Fruit fly (Drosophila melanogaster) whole organism, prepupa: ENCODE measurements around the gene Mettl3.

Experiments used
- Blimp-1 ChIP-seq: fragments of 200-800 bp; sonication (Bioruptor generic); optimal IDR thresholded peaks from 3 replicates; lab custom pipeline; 2017; ENCODE audit warnings: missing biosample characterization, missing genetic modification characterization, mild to moderate bottlenecking, moderate library complexity, missing genetic modification reagents
- CG10631 ChIP-seq: fragments of 200-800 bp; sonication (Bioruptor generic); optimal IDR thresholded peaks from 2 replicates; lab custom pipeline; 2016; ENCODE audit warnings: missing biosample characterization, missing genetic modification characterization
- CG10669 ChIP-seq: fragments of 200-800 bp; sonication (Bioruptor generic); optimal IDR thresholded peaks from 3 replicates; lab custom pipeline; 2018; ENCODE audit warnings: missing biosample characterization, mild to moderate bottlenecking, missing genetic modification characterization, moderate library complexity
- CG11294 ChIP-seq: fragments of 200-800 bp; sonication (Bioruptor generic); IDR thresholded peaks from 2 replicates; pipeline ENCODE4 v1.3.6; 2022; ENCODE audit warnings: missing biosample characterization, missing genetic modification characterization
- CG11762 ChIP-seq: fragments of 200-800 bp; sonication (Bioruptor generic); optimal IDR thresholded peaks from 3 replicates; lab custom pipeline; 2016; ENCODE audit warnings: missing biosample characterization, missing genetic modification characterization; ENCODE audit not compliant: insufficient read depth
- CG11902 ChIP-seq: fragments of 200-800 bp; sonication (Bioruptor generic); optimal IDR thresholded peaks from 3 replicates; lab custom pipeline; 2016; ENCODE audit warnings: missing biosample characterization, missing genetic modification characterization
- CG15336 ChIP-seq: fragments of 200-800 bp; sonication (Bioruptor generic); IDR thresholded peaks from 2 replicates; pipeline ENCODE4 v1.3.6; 2022; ENCODE audit warnings: missing biosample characterization, missing genetic modification characterization
- CG16779 ChIP-seq: fragments of 200-800 bp; sonication (Bioruptor generic); optimal IDR thresholded peaks from 3 replicates; lab custom pipeline; 2017; ENCODE audit warnings: missing biosample characterization, mild to moderate bottlenecking, missing genetic modification characterization
- CG31627 ChIP-seq: fragments of 200-800 bp; sonication (Bioruptor generic); optimal IDR thresholded peaks from 3 replicates; lab custom pipeline; 2016; ENCODE audit warnings: missing biosample characterization, missing genetic modification characterization
- CG32006 ChIP-seq: fragments of 200-800 bp; sonication (Bioruptor generic); optimal IDR thresholded peaks from 3 replicates; lab custom pipeline; 2017; ENCODE audit warnings: missing biosample characterization, mild to moderate bottlenecking, missing genetic modification characterization
- CG3919 ChIP-seq: fragments of 200-800 bp; sonication (Bioruptor generic); optimal IDR thresholded peaks from 3 replicates; lab custom pipeline; 2016; ENCODE audit warnings: missing biosample characterization, missing genetic modification characterization
- CG4318 ChIP-seq: fragments of 200-800 bp; sonication (Bioruptor generic); optimal IDR thresholded peaks from 3 replicates; lab custom pipeline; 2017; ENCODE audit warnings: missing biosample characterization, mild to moderate bottlenecking, missing genetic modification characterization
- CG6163 ChIP-seq: fragments of 200-800 bp; sonication (Bioruptor generic); IDR thresholded peaks from 3 replicates; pipeline ENCODE4 v1.3.6; 2022; ENCODE audit warnings: missing biosample characterization, missing genetic modification characterization
- CG6276 ChIP-seq: fragments of 200-800 bp; sonication (Bioruptor generic); optimal IDR thresholded peaks from 2 replicates; lab custom pipeline; 2017; ENCODE audit warnings: missing biosample characterization, mild to moderate bottlenecking, missing genetic modification characterization
- CG6792 ChIP-seq: fragments of 200-800 bp; sonication (Bioruptor generic); optimal IDR thresholded peaks from 3 replicates; lab custom pipeline; 2016; ENCODE audit warnings: missing biosample characterization, missing genetic modification characterization
- CG6808 ChIP-seq: fragments of 200-800 bp; sonication (Bioruptor generic); optimal IDR thresholded peaks from 3 replicates; lab custom pipeline; 2017; ENCODE audit warnings: missing biosample characterization, missing genetic modification characterization, mild to moderate bottlenecking, moderate library complexity, missing genetic modification reagents
- CG6854 ChIP-seq: fragments of 200-800 bp; sonication (Bioruptor generic); optimal IDR thresholded peaks from 2 replicates; lab custom pipeline; 2017; ENCODE audit warnings: missing biosample characterization, mild to moderate bottlenecking, missing genetic modification characterization
- CG8119 ChIP-seq: fragments of 200-800 bp; sonication (Bioruptor generic); IDR thresholded peaks from 3 replicates; pipeline ENCODE4 v1.3.6; 2022; ENCODE audit warnings: missing biosample characterization, missing genetic modification characterization
- CG8319 ChIP-seq: fragments of 200-800 bp; sonication (Bioruptor generic); optimal IDR thresholded peaks from 3 replicates; lab custom pipeline; 2016; ENCODE audit warnings: missing biosample characterization, missing genetic modification characterization
- CG8632 ChIP-seq: fragments of 200-800 bp; sonication (Bioruptor generic); optimal IDR thresholded peaks from 3 replicates; lab custom pipeline; 2016; ENCODE audit warnings: missing biosample characterization, missing genetic modification characterization
- CG9139 ChIP-seq: fragments of 200-800 bp; sonication (Bioruptor generic); optimal IDR thresholded peaks from 3 replicates; lab custom pipeline; 2017; ENCODE audit warnings: missing biosample characterization, mild to moderate bottlenecking, missing genetic modification characterization
- Eip78C ChIP-seq: fragments of 200-800 bp; sonication (Bioruptor generic); peaks from one replicate; lab custom pipeline; 2016; ENCODE audit warnings: missing biosample characterization, missing genetic modification characterization
- Eip93F ChIP-seq: fragments of 200-800 bp; sonication (Bioruptor generic); optimal IDR thresholded peaks from 2 replicates; lab custom pipeline; 2016; ENCODE audit warnings: missing biosample characterization, mild to moderate bottlenecking, missing genetic modification characterization
- Ets21C ChIP-seq: fragments of 200-800 bp; sonication (Bioruptor generic); optimal IDR thresholded peaks from 3 replicates; lab custom pipeline; 2016; ENCODE audit warnings: missing biosample characterization, missing genetic modification characterization
- Gug ChIP-seq: fragments of 200-800 bp; sonication (Bioruptor generic); IDR thresholded peaks from 2 replicates; pipeline ENCODE4 v1.3.6; 2022; ENCODE audit warnings: missing biosample characterization, missing genetic modification characterization
- Hr38 ChIP-seq: sonication (Bioruptor generic); optimal IDR thresholded peaks from 2 replicates; lab custom pipeline; 2016; ENCODE audit warnings: missing biosample characterization, missing genetic modification characterization
- Hr4 ChIP-seq: fragments of 200-800 bp; sonication (Bioruptor generic); optimal IDR thresholded peaks from 3 replicates; lab custom pipeline; 2016; ENCODE audit warnings: missing biosample characterization, missing genetic modification characterization
- Lpt ChIP-seq: fragments of 200-800 bp; sonication (Bioruptor generic); optimal IDR thresholded peaks from 3 replicates; lab custom pipeline; 2016; ENCODE audit warnings: missing biosample characterization, missing genetic modification characterization
- OdsH ChIP-seq: fragments of 200-800 bp; sonication (Bioruptor generic); optimal IDR thresholded peaks from 3 replicates; lab custom pipeline; 2016; ENCODE audit warnings: missing biosample characterization, missing genetic modification characterization
- Smox ChIP-seq: fragments of 200-800 bp; sonication (Bioruptor generic); optimal IDR thresholded peaks from 3 replicates; lab custom pipeline; 2016; ENCODE audit warnings: missing biosample characterization, missing genetic modification characterization
- Sox102F ChIP-seq: fragments of 200-800 bp; sonication (Bioruptor generic); optimal IDR thresholded peaks from 2 replicates; lab custom pipeline; 2016; ENCODE audit warnings: missing biosample characterization, mild to moderate bottlenecking, missing genetic modification characterization
- Sox14 ChIP-seq: fragments of 200-800 bp; sonication (Bioruptor generic); optimal IDR thresholded peaks from 3 replicates; lab custom pipeline; 2016; ENCODE audit warnings: missing biosample characterization, missing genetic modification characterization
- Sox15 ChIP-seq: fragments of 200-800 bp; sonication (Bioruptor generic); optimal IDR thresholded peaks from 3 replicates; lab custom pipeline; 2016; ENCODE audit warnings: missing biosample characterization, missing genetic modification characterization
- achi ChIP-seq: fragments of 200-800 bp; sonication (Bioruptor generic); optimal IDR thresholded peaks from 3 replicates; lab custom pipeline; 2016; ENCODE audit warnings: missing biosample characterization, missing genetic modification characterization
- cyc ChIP-seq: fragments of 200-800 bp; sonication (Bioruptor generic); optimal IDR thresholded peaks from 3 replicates; lab custom pipeline; 2016; ENCODE audit warnings: missing biosample characterization, missing genetic modification characterization
- dac ChIP-seq: fragments of 200-800 bp; sonication (Bioruptor generic); optimal IDR thresholded peaks from 2 replicates; lab custom pipeline; 2017; ENCODE audit warnings: missing biosample characterization, mild to moderate bottlenecking, missing genetic modification characterization
- dsx ChIP-seq: fragments of 200-800 bp; optimal IDR thresholded peaks from 3 replicates; lab custom pipeline; 2019; ENCODE audit warnings: missing biosample characterization, mild to moderate bottlenecking, missing genetic modification characterization, moderate library complexity; ENCODE audit not compliant: poor library complexity, severe bottlenecking
- eg ChIP-seq: fragments of 200-800 bp; sonication (Bioruptor generic); IDR thresholded peaks from 3 replicates; pipeline ENCODE4 v1.3.6; 2022; ENCODE audit warnings: missing biosample characterization, missing genetic modification characterization
- esn ChIP-seq: fragments of 200-800 bp; sonication (Bioruptor generic); optimal IDR thresholded peaks from 2 replicates; lab custom pipeline; 2016; ENCODE audit warnings: missing biosample characterization, mild to moderate bottlenecking, missing genetic modification characterization, moderate library complexity
- fd85E ChIP-seq: fragments of 200-800 bp; sonication (Bioruptor generic); optimal IDR thresholded peaks from 3 replicates; lab custom pipeline; 2016; ENCODE audit warnings: missing biosample characterization, missing genetic modification characterization
- fkh ChIP-seq: fragments of 200-800 bp; sonication (Bioruptor generic); optimal IDR thresholded peaks from 3 replicates; lab custom pipeline; 2017; ENCODE audit warnings: missing biosample characterization, mild to moderate bottlenecking, missing genetic modification characterization, moderate library complexity
- net ChIP-seq: fragments of 200-800 bp; sonication (Bioruptor generic); optimal IDR thresholded peaks from 3 replicates; lab custom pipeline; 2016; ENCODE audit warnings: missing biosample characterization, missing genetic modification characterization
- salr ChIP-seq, 2 experiments: fragments of 200-800 bp; sonication (Bioruptor generic); optimal IDR thresholded peaks; 3 replicates each; lab custom pipeline; 2016 to 2018; ENCODE audit warnings: missing biosample characterization in 2 of 2, missing genetic modification characterization in 2 of 2, mild to moderate bottlenecking in 1 of 2
- spab ChIP-seq: fragments of 200-800 bp; sonication (Bioruptor generic); optimal IDR thresholded peaks from 2 replicates; lab custom pipeline; 2017; ENCODE audit warnings: missing biosample characterization, mild to moderate bottlenecking, missing genetic modification characterization, missing genetic modification reagents
- ss ChIP-seq, 2 experiments: fragments of 200-800 bp; sonication (Bioruptor generic); optimal IDR thresholded peaks; 2 replicates in 1 of 2; 3 replicates in 1 of 2; lab custom pipeline; 2017 to 2018; ENCODE audit warnings: mild to moderate bottlenecking in 2 of 2, missing biosample characterization in 2 of 2, missing genetic modification characterization in 2 of 2, moderate library complexity in 1 of 2
- svp ChIP-seq: fragments of 200-800 bp; sonication (Bioruptor generic); peaks from one replicate; lab custom pipeline; 2016; ENCODE audit warnings: missing biosample characterization, missing genetic modification characterization
- topi ChIP-seq: fragments of 200-800 bp; sonication (Bioruptor generic); optimal IDR thresholded peaks from 3 replicates; lab custom pipeline; 2016; ENCODE audit warnings: missing biosample characterization, missing genetic modification characterization

The Mettl3 gene

DNA sequence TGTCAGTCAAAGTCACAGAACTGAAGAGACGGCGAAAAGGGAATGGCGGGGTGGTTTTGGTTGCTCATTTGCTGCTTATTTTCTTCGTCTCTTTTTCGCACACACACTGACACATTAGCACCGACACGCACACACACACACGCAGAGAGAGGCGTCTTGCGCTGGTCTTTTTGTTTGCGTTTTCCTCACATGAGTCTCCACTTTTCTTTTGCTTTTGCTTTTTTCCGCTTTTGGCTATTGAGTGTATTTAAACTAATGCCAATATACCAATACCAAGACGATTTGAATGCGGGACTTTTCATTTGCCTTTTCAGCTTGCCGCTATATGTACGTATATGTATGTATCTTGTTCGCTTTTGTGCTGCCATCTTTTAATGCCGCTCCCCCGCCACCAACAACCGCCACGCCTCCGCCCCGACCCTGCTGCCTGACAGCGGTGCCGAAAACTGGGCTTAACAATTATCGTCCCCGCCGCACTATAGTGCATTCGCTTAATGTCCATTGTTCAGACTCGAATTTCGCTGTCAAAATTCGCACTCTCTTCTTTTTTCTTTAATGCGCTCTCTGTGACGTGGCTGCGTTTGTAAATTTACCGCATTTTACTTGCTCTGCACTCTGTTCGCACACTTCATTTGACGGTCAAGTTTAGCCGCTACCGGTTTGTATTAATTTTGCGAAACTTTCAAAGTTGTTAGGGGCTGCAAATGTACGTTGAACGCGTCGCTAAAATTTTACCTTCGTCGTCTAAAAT is 15.4 kb downstream of the Mettl3 start, which contains the start of gene CG5986:
Gene CG5986 (plus strand): TSS at position 565 of the 751 bp plus-strand sequence.
- TF ChIP-seq eg (peak; percentile 79), Hr38 (GFP tag; lab: Kevin White, UChicago) (no peak), CG6163 (GFP tag; lab: Robert Waterston, UW) (peak; percentile 73; the same call in 2 of the 3 replicates), CG32006 (GFP tag; lab: Kevin White, UChicago) (peak; percentile 34), svp (peak; percentile 55), fd85E (GFP tag; lab: Kevin White, UChicago) (peak; percentile 15), CG6854 (GFP tag; lab: Kevin White, UChicago) (peak; percentile 2), CG6276 (GFP tag; lab: Kevin White, UChicago) (peak; percentile 74), spab (GFP tag; lab: Kevin White, UChicago) (no peak), CG8119 (peak; percentile 74), CG16779 (tag; lab: Kevin White, UChicago) (peak; percentile 56), CG11762 (GFP tag; lab: Kevin White, UChicago) (no peak), Hr4 (GFP tag; lab: Kevin White, UChicago) (no peak), Sox15 (GFP tag; lab: Kevin White, UChicago) (no peak), cyc (GFP tag; lab: Kevin White, UChicago) (no peak), ss (GFP tag; optimal IDR thresholded peaks at IDR 0.05; lab: Kevin White, UChicago) (peak; percentile 36 to 55), Lpt (GFP tag; lab: Kevin White, UChicago) (peak; percentile 39), CG3919 (GFP tag; lab: Kevin White, UChicago) (peak; percentile 6), CG15336 (GFP tag; lab: Robert Waterston, UW) (peak; percentile 57), fkh (GFP tag; lab: Kevin White, UChicago) (peak; percentile 66), net (GFP tag; lab: Kevin White, UChicago) (no peak), CG6808 (peak; percentile 56)

DNA sequence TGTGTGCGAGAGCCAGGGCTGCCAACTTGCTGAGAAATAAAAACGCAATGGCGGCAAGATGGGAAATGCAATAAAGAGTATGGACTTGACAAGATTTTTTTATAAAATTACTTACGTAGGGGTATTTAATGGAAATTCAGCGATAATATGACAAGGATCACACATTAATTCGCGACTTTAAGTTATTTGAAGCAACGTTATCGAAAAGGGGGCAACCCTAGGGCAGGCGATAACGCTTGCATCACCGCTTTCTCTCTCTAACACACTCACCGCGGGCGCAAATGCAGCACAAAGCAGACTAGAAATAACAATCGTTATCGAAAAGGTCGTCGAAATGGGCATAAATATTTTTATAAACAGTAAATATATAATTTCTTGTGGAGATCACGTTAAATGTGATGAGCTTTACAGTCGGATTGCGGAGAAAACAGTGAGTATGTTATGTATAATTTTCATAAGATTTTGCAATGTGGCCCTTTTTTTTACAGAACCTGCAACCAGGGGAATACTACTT is 16.1 kb downstream of the Mettl3 start, which contains the start of gene Rox8:
Gene Rox8 (minus strand): TSS at position 268 of the 514 bp plus-strand sequence.
- TF ChIP-seq CG6792 (GFP tag; lab: Kevin White, UChicago) (peak; percentile 11), fkh (GFP tag; lab: Kevin White, UChicago) (peak; percentile 24), CG6163 (GFP tag; lab: Robert Waterston, UW) (peak; percentile 23; the same call in 1 of the 3 replicates), Eip93F (GFP tag; lab: Kevin White, UChicago) (no peak), CG11902 (no peak), fd85E (GFP tag; lab: Kevin White, UChicago) (no peak), Sox15 (GFP tag; lab: Kevin White, UChicago) (no peak), Ets21C (GFP tag; lab: Kevin White, UChicago) (peak; percentile 46), Blimp-1 (GFP tag; lab: Kevin White, UChicago) (no peak), Sox14 (GFP tag; lab: Kevin White, UChicago) (peak; percentile 80), Sox102F (GFP tag; lab: Kevin White, UChicago) (peak; percentile 59), Gug (no peak), CG10631 (GFP tag; lab: Kevin White, UChicago) (peak; percentile 11), Smox (GFP tag; lab: Kevin White, UChicago) (no peak), esn (GFP tag; lab: Kevin White, UChicago) (peak; percentile 63), CG32006 (GFP tag; lab: Kevin White, UChicago) (peak; percentile 14), CG9139 (GFP tag; lab: Kevin White, UChicago) (no peak), topi (GFP tag; lab: Kevin White, UChicago) (peak; percentile 52), CG31627 (GFP tag; lab: Kevin White, UChicago) (peak; percentile 50), CG8319 (GFP tag; lab: Kevin White, UChicago) (peak; percentile 1), CG16779 (tag; lab: Kevin White, UChicago) (peak; percentile 31), Eip78C (GFP tag; lab: Kevin White, UChicago) (peak; percentile 81), CG10669 (GFP tag; lab: Kevin White, UChicago) (no peak), CG4318 (GFP tag; lab: Kevin White, UChicago) (no peak), OdsH (GFP tag; lab: Kevin White, UChicago) (no peak), salr (GFP tag; optimal IDR thresholded peaks at IDR 0.05; lab: Kevin White, UChicago) (no peak), CG8632 (peak; percentile 12), CG6808 (peak; percentile 16), Lpt (GFP tag; lab: Kevin White, UChicago) (no peak), CG11294 (GFP tag; lab: Robert Waterston, UW) (no peak), dsx (GFP tag; lab: Kevin White, UChicago) (peak; percentile 39), achi (GFP tag; lab: Kevin White, UChicago) (peak; percentile 42), dac (GFP tag; lab: Kevin White, UChicago) (no peak), Hr4 (GFP tag; lab: Kevin White, UChicago) (peak; percentile 43)
